Worm (Caenorhabditis elegans) whole organism, young adult: ENCODE results near the gene F42A8.1.

Experiments used
- F57C9.4 ChIP-seq: sonication (generic microtip); optimal IDR thresholded peaks from 2 replicates; lab custom pipeline; 2017; ENCODE audit warnings: mild to moderate bottlenecking, missing genetic modification characterization, missing compliant biosample characterization
- die-1 ChIP-seq: sonication (generic microtip); optimal IDR thresholded peaks from 2 replicates; lab custom pipeline; 2016; ENCODE audit warnings: missing genotype, mild to moderate bottlenecking, missing genetic modification characterization, missing compliant biosample characterization
- madf-8 ChIP-seq: fragments of 200-800 bp; sonication (Bioruptor generic); conservative IDR thresholded peaks from 2 replicates; pipeline ENCODE4 v1.3.6; 2022; ENCODE audit warnings: missing genetic modification reagents, missing genetic modification characterization, missing compliant biosample characterization
- pha-4 ChIP-seq: fragments of 150-350 bp; sonication (generic microtip); optimal IDR thresholded peaks from 2 replicates; lab custom pipeline; 2014; ENCODE audit warnings: missing biosample characterization, missing genetic modification reagents, missing genetic modification characterization
- tbx-9 ChIP-seq: sonication (generic microtip); optimal IDR thresholded peaks from 2 replicates; lab custom pipeline; 2016; ENCODE audit warnings: borderline replicate concordance, missing genetic modification characterization, inconsistent platforms, missing compliant biosample characterization

DNA sequence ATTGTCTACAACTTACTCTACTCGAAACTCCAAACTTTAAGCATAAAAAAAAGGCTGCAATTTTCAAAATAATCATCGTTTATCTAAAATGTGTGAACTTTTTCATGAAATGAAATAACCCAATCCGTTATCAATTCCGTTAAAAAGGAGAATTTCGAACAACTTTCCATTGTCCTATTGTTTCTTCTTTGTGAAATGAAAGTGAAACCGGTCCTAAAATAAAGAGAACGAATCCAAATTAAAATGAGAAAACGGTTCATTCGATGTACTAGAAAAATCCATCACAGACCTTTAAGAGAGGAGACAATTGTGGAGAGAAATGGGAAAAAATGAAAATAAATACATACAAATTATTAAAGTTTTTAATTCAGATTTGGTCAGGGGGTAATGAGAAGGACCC lies 50.7 kb downstream of the F42A8.1 start, which contains the start of gene C01G6.9:
- TF ChIP-seq die-1 (no peak), madf-8 (GFP tag; lab: Robert Waterston, UW) (no peak), tbx-9 (tag; lab: Kevin White, UChicago) (no peak), pha-4 (no peak), F57C9.4 (tag; lab: Kevin White, UChicago) (no peak)
